Fruit fly (Drosophila melanogaster) whole organism, embryonic: ENCODE measurements around the gene dtn.

ENCODE experiments used
- Adf1 ChIP-seq: fragments of 200-800 bp; sonication (Bioruptor generic); IDR thresholded peaks from 2 replicates; pipeline ENCODE4 v1.3.6; 2022; ENCODE audit warnings: missing biosample characterization, missing genetic modification characterization
- BtbVII ChIP-seq: fragments of 200-800 bp; sonication (Bioruptor generic); optimal IDR thresholded peaks from 3 replicates; lab custom pipeline; 2017; ENCODE audit warnings: missing biosample characterization, mild to moderate bottlenecking, missing genetic modification characterization
- CG11504 ChIP-seq: fragments of 200-800 bp; sonication (Bioruptor generic); optimal IDR thresholded peaks from 3 replicates; lab custom pipeline; 2019; ENCODE audit warnings: missing biosample characterization, mild to moderate bottlenecking, missing genetic modification characterization, moderate library complexity
- CG11695 ChIP-seq: fragments of 200-800 bp; sonication (Bioruptor generic); IDR thresholded peaks from 3 replicates; pipeline ENCODE4 v1.3.6; 2022; ENCODE audit warnings: missing biosample characterization, missing genetic modification characterization
- CG12071 ChIP-seq: fragments of 200-800 bp; sonication (Bioruptor generic); optimal IDR thresholded peaks from 3 replicates; lab custom pipeline; 2018; ENCODE audit warnings: missing biosample characterization, mild to moderate bottlenecking, missing genetic modification characterization
- CG13296 ChIP-seq: fragments of 200-800 bp; sonication (Bioruptor generic); optimal IDR thresholded peaks from 3 replicates; lab custom pipeline; 2018; ENCODE audit warnings: missing biosample characterization, mild to moderate bottlenecking, missing genetic modification characterization
- CG13894 ChIP-seq: fragments of 200-800 bp; sonication (Bioruptor generic); optimal IDR thresholded peaks from 3 replicates; lab custom pipeline; 2018; ENCODE audit warnings: missing biosample characterization, mild to moderate bottlenecking, missing genetic modification characterization, moderate library complexity
- CG14441 ChIP-seq: fragments of 200-800 bp; sonication (Bioruptor generic); IDR thresholded peaks from 2 replicates; pipeline ENCODE4 v1.3.6; 2022; ENCODE audit warnings: missing biosample characterization, missing genetic modification characterization
- CG1832 ChIP-seq: fragments of 200-800 bp; sonication (Bioruptor generic); optimal IDR thresholded peaks from 2 replicates; lab custom pipeline; 2017; ENCODE audit warnings: missing biosample characterization, mild to moderate bottlenecking, missing genetic modification characterization, inconsistent platforms
- CG3281 ChIP-seq: fragments of 200-800 bp; sonication (Bioruptor generic); optimal IDR thresholded peaks from 3 replicates; lab custom pipeline; 2017; ENCODE audit warnings: missing biosample characterization, mild to moderate bottlenecking, missing genetic modification characterization
- CG33213 ChIP-seq: fragments of 200-800 bp; sonication (Bioruptor generic); optimal IDR thresholded peaks from 3 replicates; lab custom pipeline; 2016; ENCODE audit warnings: missing biosample characterization, missing genetic modification characterization
- CG34376 ChIP-seq: fragments of 200-800 bp; sonication (Bioruptor generic); optimal IDR thresholded peaks from 2 replicates; lab custom pipeline; 2018; ENCODE audit warnings: missing biosample characterization, mild to moderate bottlenecking, missing genetic modification characterization
- CG34422 ChIP-seq: fragments of 200-800 bp; sonication (Bioruptor generic); IDR thresholded peaks from 3 replicates; pipeline ENCODE4 v1.3.6; 2022; ENCODE audit warnings: missing biosample characterization, missing genetic modification characterization
- CG4360 ChIP-seq: fragments of 200-800 bp; sonication (Bioruptor generic); IDR thresholded peaks from 2 replicates; pipeline ENCODE4 v1.3.6; 2022; ENCODE audit warnings: missing biosample characterization, missing genetic modification characterization
- CG6854 ChIP-seq: fragments of 200-800 bp; sonication (Bioruptor generic); optimal IDR thresholded peaks from 3 replicates; lab custom pipeline; 2017; ENCODE audit warnings: missing biosample characterization, mild to moderate bottlenecking, missing genetic modification characterization
- CG8924 ChIP-seq: fragments of 200-800 bp; optimal IDR thresholded peaks from 3 replicates; lab custom pipeline; 2019; ENCODE audit warnings: missing biosample characterization, mild to moderate bottlenecking, missing genetic modification characterization, moderate library complexity
- CG9797 ChIP-seq: fragments of 200-800 bp; sonication (Bioruptor generic); optimal IDR thresholded peaks from 3 replicates; lab custom pipeline; 2018; ENCODE audit warnings: missing biosample characterization, mild to moderate bottlenecking, missing genetic modification characterization
- Dad ChIP-seq: fragments of 200-800 bp; sonication (Bioruptor generic); optimal IDR thresholded peaks from 3 replicates; lab custom pipeline; 2016; ENCODE audit warnings: missing biosample characterization, missing genetic modification characterization
- Dll ChIP-seq: fragments of 200-800 bp; sonication (Bioruptor generic); IDR thresholded peaks from 4 replicates; pipeline ENCODE4 v1.3.6; 2022; ENCODE audit warnings: missing biosample characterization, missing genetic modification characterization; ENCODE audit not compliant: partially characterized antibody
- Fer1 ChIP-seq: fragments of 200-800 bp; sonication (Bioruptor generic); optimal IDR thresholded peaks from 2 replicates; lab custom pipeline; 2017; ENCODE audit warnings: missing biosample characterization, mild to moderate bottlenecking, missing genetic modification characterization
- Hr78 ChIP-seq, 2 experiments: fragments of 200-800 bp in 1 of 2; fragments of >200 bp in 1 of 2; sonication (Bioruptor generic) in 1 of 2; optimal IDR thresholded peaks; 2 replicates each; lab custom pipeline; 2017 to 2019; ENCODE audit warnings: missing biosample characterization in 2 of 2, missing genetic modification characterization in 2 of 2, mild to moderate bottlenecking in 1 of 2, moderate library complexity in 1 of 2
- MESR4 ChIP-seq: fragments of 200-800 bp; sonication (Bioruptor generic); optimal IDR thresholded peaks from 2 replicates; lab custom pipeline; 2018; ENCODE audit warnings: missing biosample characterization, mild to moderate bottlenecking, missing genetic modification characterization, moderate library complexity
- Myb ChIP-seq: fragments of 200-800 bp; sonication (Bioruptor generic); optimal IDR thresholded peaks from 2 replicates; lab custom pipeline; 2016; ENCODE audit warnings: missing biosample characterization, missing genetic modification characterization
- NFAT ChIP-seq: fragments of 200-800 bp; sonication (Bioruptor generic); IDR thresholded peaks from 2 replicates; pipeline ENCODE4 v1.3.6; 2022; ENCODE audit warnings: missing biosample characterization, missing genetic modification characterization
- Opbp ChIP-seq: fragments of 200-800 bp; sonication (Bioruptor generic); IDR thresholded peaks from 3 replicates; pipeline ENCODE4 v1.3.6; 2022; ENCODE audit warnings: missing biosample characterization, missing genetic modification characterization; ENCODE audit not compliant: partially characterized antibody
- Pdp1 ChIP-seq, 2 experiments: fragments of 200-800 bp; sonication (Bioruptor generic); optimal IDR thresholded peaks; 3 replicates each; lab custom pipeline; 2016; ENCODE audit warnings: missing biosample characterization in 2 of 2, missing genetic modification characterization in 2 of 2, mild to moderate bottlenecking in 1 of 2, moderate library complexity in 1 of 2
- Sry-δ ChIP-seq: fragments of 200-800 bp; sonication (Bioruptor generic); optimal IDR thresholded peaks from 2 replicates; lab custom pipeline; 2016; ENCODE audit warnings: missing biosample characterization, missing genetic modification characterization
- Stat92E ChIP-seq, 3 experiments: fragments of >200 bp in 2 of 3; fragments of 200-800 bp in 1 of 3; sonication (Bioruptor generic) in 1 of 3; optimal IDR thresholded peaks; 2 replicates each; lab custom pipeline; 2017 to 2019; ENCODE audit warnings: missing biosample characterization in 3 of 3, missing genetic modification characterization in 3 of 3, mild to moderate bottlenecking in 1 of 3, moderate library complexity in 1 of 3
- al ChIP-seq: fragments of 200-800 bp; sonication (Bioruptor generic); IDR thresholded peaks from 2 replicates; pipeline ENCODE4 v1.3.6; 2022; ENCODE audit warnings: missing biosample characterization, missing genetic modification characterization
- ash1 ChIP-seq: fragments of 200-800 bp; sonication (Bioruptor generic); optimal IDR thresholded peaks from 2 replicates; lab custom pipeline; 2018; ENCODE audit warnings: missing biosample characterization, mild to moderate bottlenecking, missing genetic modification characterization
- dmrt99B ChIP-seq: fragments of 200-800 bp; sonication (Bioruptor generic); optimal IDR thresholded peaks from 2 replicates; lab custom pipeline; 2018; ENCODE audit warnings: missing biosample characterization, mild to moderate bottlenecking, missing genetic modification characterization, moderate library complexity
- ems ChIP-seq: fragments of 200-800 bp; sonication (Bioruptor generic); optimal IDR thresholded peaks from 3 replicates; lab custom pipeline; 2016; ENCODE audit warnings: missing biosample characterization, missing genetic modification characterization
- exex ChIP-seq: fragments of 200-800 bp; sonication (Bioruptor generic); optimal IDR thresholded peaks from 4 replicates; lab custom pipeline; 2018; ENCODE audit warnings: missing biosample characterization, mild to moderate bottlenecking, missing genetic modification characterization, moderate library complexity
- gfzf ChIP-seq: fragments of 200-800 bp; sonication (Bioruptor generic); optimal IDR thresholded peaks from 2 replicates; lab custom pipeline; 2016; ENCODE audit warnings: missing biosample characterization, mild to moderate bottlenecking, missing genetic modification characterization, moderate library complexity
- grn ChIP-seq: fragments of 200-800 bp; sonication (Bioruptor generic); optimal IDR thresholded peaks from 3 replicates; lab custom pipeline; 2017; ENCODE audit warnings: missing biosample characterization, missing genetic modification characterization
- mirr ChIP-seq: fragments of 200-800 bp; sonication (Bioruptor generic); optimal IDR thresholded peaks from 3 replicates; lab custom pipeline; 2018; ENCODE audit warnings: missing biosample characterization, mild to moderate bottlenecking, missing genetic modification characterization
- mld ChIP-seq: fragments of 200-800 bp; sonication (Bioruptor generic); IDR thresholded peaks from 3 replicates; pipeline ENCODE4 v1.3.6; 2022; ENCODE audit warnings: missing biosample characterization, missing genetic modification characterization; ENCODE audit not compliant: partially characterized antibody
- pita ChIP-seq: fragments of 200-800 bp; sonication (Bioruptor generic); optimal IDR thresholded peaks from 2 replicates; lab custom pipeline; 2017; ENCODE audit warnings: missing biosample characterization, mild to moderate bottlenecking, missing genetic modification characterization
- pum ChIP-seq: fragments of 200-800 bp; sonication (Bioruptor generic); optimal IDR thresholded peaks from 2 replicates; lab custom pipeline; 2016; ENCODE audit warnings: missing biosample characterization, missing genetic modification characterization
- pzg ChIP-seq: fragments of 200-800 bp; sonication (Bioruptor generic); optimal IDR thresholded peaks from 3 replicates; lab custom pipeline; 2018; ENCODE audit warnings: missing biosample characterization, mild to moderate bottlenecking, missing genetic modification characterization, moderate library complexity
- sens ChIP-seq: fragments of 200-800 bp; sonication (Bioruptor generic); peaks from one replicate; lab custom pipeline; 2016; ENCODE audit warnings: missing biosample characterization, missing genetic modification characterization
- ssp ChIP-seq: fragments of 200-800 bp; sonication (Bioruptor generic); IDR thresholded peaks from 2 replicates; pipeline ENCODE4 v1.3.6; 2022; ENCODE audit warnings: missing biosample characterization, missing genetic modification characterization
- twi ChIP-seq: fragments of 200-800 bp; optimal IDR thresholded peaks from 2 replicates; lab custom pipeline; 2019; ENCODE audit warnings: missing biosample characterization, mild to moderate bottlenecking, missing genetic modification characterization, moderate library complexity
- unc-4 ChIP-seq: fragments of 200-800 bp; sonication (Bioruptor generic); IDR thresholded peaks from 2 replicates; pipeline ENCODE4 v1.3.6; 2022; ENCODE audit warnings: missing biosample characterization, missing genetic modification characterization; ENCODE audit not compliant: partially characterized antibody
- unpg ChIP-seq: fragments of 200-800 bp; sonication (Bioruptor generic); optimal IDR thresholded peaks from 3 replicates; lab custom pipeline; 2018; ENCODE audit warnings: missing biosample characterization, mild to moderate bottlenecking, missing genetic modification characterization, moderate library complexity
- vvl ChIP-seq: fragments of 200-800 bp; sonication (Bioruptor generic); IDR thresholded peaks from 2 replicates; pipeline ENCODE4 v1.3.6; 2022; ENCODE audit warnings: missing biosample characterization, missing genetic modification characterization
- zfh2 ChIP-seq: fragments of 200-800 bp; sonication (Bioruptor generic); optimal IDR thresholded peaks from 2 replicates; lab custom pipeline; 2016; ENCODE audit warnings: missing biosample characterization, missing genetic modification characterization

Gene dtn

dm6 chrX:6219227-6219626 lies 6.2 kb upstream of the dtn start, which contains the start of gene Btnd:
Btnd (minus strand) TSS chrX:6219327.
- TF ChIP-seq CG1832 (no peak), ems (no peak), pum (GFP tag; lab: Kevin White, UChicago) (no peak), CG33213 (GFP tag; lab: Kevin White, UChicago) (no peak), CG12071 (GFP tag; lab: Kevin White, UChicago) (no peak), pita (no peak), Dad (GFP tag; lab: Kevin White, UChicago) (no peak), NFAT (GFP tag; lab: Robert Waterston, UW) (no peak), CG11695 (GFP tag; lab: Robert Waterston, UW) (no peak)

DNA sequence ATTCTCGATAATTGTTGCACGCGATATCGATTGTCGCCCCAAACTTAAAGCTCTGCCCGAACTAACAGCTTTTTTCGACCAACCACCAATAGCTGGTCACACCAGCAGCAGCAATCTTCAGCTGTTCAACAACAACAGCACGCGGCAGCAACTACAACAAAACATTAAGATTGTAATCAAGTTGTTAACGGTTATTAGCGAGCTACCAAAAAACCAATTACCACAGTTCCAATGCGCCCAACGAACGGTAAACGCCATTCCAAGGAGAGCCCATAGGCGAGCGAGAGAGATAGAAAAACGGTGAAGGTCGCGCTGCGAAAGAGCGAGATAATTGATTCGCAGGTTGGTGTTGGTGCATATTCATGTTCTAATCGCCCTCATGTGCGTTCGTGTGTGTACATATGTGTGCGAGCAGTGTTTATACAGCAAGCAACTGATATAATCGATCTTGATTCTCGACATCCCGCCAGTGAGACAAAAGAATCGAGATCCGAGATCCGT lies 5.6 kb upstream of the dtn start, which contains the start of gene Efr:
Gene Efr, plus strand, starts transcription at position 113 of the 501 bp plus-strand sequence.
- peak; percentile 32; the same call in 1 of the 2 replicates for TF ChIP-seq vvl (GFP tag; lab: Robert Waterston, UW)
- TF ChIP-seq sens = peak; percentile 48
- TF ChIP-seq Hr78 (GFP tag; optimal IDR thresholded peaks at IDR 0.05; lab: Kevin White, UChicago) = peak in 1 of 2 experiments; percentile 20
- peak; percentile 28; the same call in 1 of the 2 replicates for TF ChIP-seq CG14441 (GFP tag; lab: Robert Waterston, UW)
- peak; percentile 97 for TF ChIP-seq grn (GFP tag; lab: Kevin White, UChicago)
- peak; percentile 26 for TF ChIP-seq CG3281 (GFP tag; lab: Kevin White, UChicago)
- TF ChIP-seq CG6854 (GFP tag; lab: Kevin White, UChicago) = no peak
- peak; percentile 2 for TF ChIP-seq CG8924
- no peak for TF ChIP-seq zfh2 (GFP tag; lab: Kevin White, UChicago)
- TF ChIP-seq Myb (GFP tag; lab: Kevin White, UChicago) = peak; percentile 48
- peak; percentile 5 for TF ChIP-seq Sry-δ (GFP tag; lab: Kevin White, UChicago)
- peak; percentile 52 for TF ChIP-seq unc-4 (GFP tag; lab: Robert Waterston, UW)
- TF ChIP-seq CG4360 (GFP tag; lab: Robert Waterston, UW) = peak; percentile 72
- no peak for TF ChIP-seq dmrt99B (tag; lab: Kevin White, UChicago)
- TF ChIP-seq CG34376 = peak; percentile 94
- peak; percentile 35; the same call in 1 of the 3 replicates for TF ChIP-seq CG34422
- peak; percentile 11 for TF ChIP-seq CG11504 (tag; lab: Kevin White, UChicago)
- no peak for TF ChIP-seq Stat92E (GFP tag; optimal IDR thresholded peaks at IDR 0.05; lab: Kevin White, UChicago)
- TF ChIP-seq twi (tag; lab: Kevin White, UChicago) = no peak
- TF ChIP-seq Pdp1 (GFP tag; optimal IDR thresholded peaks at IDR 0.05; lab: Kevin White, UChicago) = peak in 1 of 2 experiments; percentile 50
- TF ChIP-seq Dll (GFP tag; lab: Robert Waterston, UW) = peak; percentile 60; the same call in 2 of the 4 replicates
- TF ChIP-seq gfzf (GFP tag; lab: Kevin White, UChicago) = peak; percentile 59
- TF ChIP-seq Adf1 (GFP tag; lab: Robert Waterston, UW) = peak; percentile 59
- TF ChIP-seq CG13894 (tag; lab: Kevin White, UChicago) = peak; percentile 17
- TF ChIP-seq CG13296 (GFP tag; lab: Kevin White, UChicago) = peak; percentile 31
- no peak for TF ChIP-seq mld (GFP tag; lab: Robert Waterston, UW)
- peak; percentile 98 for TF ChIP-seq exex
- TF ChIP-seq Opbp (GFP tag; lab: Robert Waterston, UW) = no peak; the same call in 2 of the 3 replicates
- TF ChIP-seq pzg (GFP tag; lab: Kevin White, UChicago) = peak; percentile 56
- TF ChIP-seq CG9797 (GFP tag; lab: Kevin White, UChicago) = peak; percentile 48
- peak; percentile 4 for TF ChIP-seq unpg (GFP tag; lab: Kevin White, UChicago)
- TF ChIP-seq MESR4 = peak; percentile 56
- peak; percentile 13 for TF ChIP-seq BtbVII (GFP tag; lab: Kevin White, UChicago)
- TF ChIP-seq ssp (GFP tag; lab: Robert Waterston, UW) = no peak
- peak; percentile 15 for TF ChIP-seq Fer1 (GFP tag; lab: Kevin White, UChicago)
- TF ChIP-seq ash1 (GFP tag; lab: Kevin White, UChicago) = no peak
- TF ChIP-seq CG1832 = peak; percentile 25
- TF ChIP-seq mirr (GFP tag; lab: Kevin White, UChicago) = peak; percentile 85
- no peak for TF ChIP-seq al (GFP tag; lab: Robert Waterston, UW)
